Worm (Caenorhabditis elegans): ENCODE data around the gene metr-1.
"Not testable (repeated sequence)": the region's sequence is repeated elsewhere in the genome, so short reads cannot be mapped to it uniquely, and the experiment has no call there.

metr-1 gene

DNA sequence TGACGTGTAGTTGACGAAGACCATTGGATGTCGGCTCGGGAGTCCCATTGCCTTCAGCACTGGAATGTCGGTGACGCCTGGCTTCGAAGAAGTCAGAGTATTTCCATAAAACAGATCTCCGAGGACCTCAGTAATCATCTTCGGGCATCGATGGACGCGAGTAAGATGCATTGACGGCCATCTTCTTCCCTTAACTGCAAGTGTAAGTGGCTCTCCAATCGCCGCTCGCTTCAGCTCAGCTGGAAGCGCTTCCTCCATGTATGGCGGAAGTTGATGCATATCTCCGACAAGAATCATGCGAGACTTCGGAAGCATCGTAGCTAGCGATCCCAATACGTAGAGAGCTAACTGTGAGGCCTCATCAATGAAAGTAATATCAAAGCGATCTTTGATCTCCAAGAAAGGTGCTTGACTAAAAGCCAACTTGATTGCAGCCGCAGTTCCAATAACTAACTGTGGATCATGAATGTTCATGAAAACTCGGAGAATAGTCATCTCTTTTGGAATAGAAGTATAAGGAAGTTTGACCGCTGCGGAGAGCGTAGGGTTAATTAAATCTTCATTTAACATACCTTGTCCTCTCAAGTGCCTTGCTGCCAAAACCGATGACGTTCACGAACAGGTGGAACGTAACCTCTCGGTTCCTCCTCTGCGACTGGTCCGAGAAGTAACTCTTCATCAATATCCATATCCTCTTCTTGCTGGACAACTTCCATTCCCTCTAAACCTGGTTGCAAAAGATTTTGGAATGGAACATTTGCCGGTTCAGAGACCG, 7.8 kb downstream of the metr-1 start:
- TF ChIP-seq efl-1 (optimal IDR thresholded peaks at IDR 0.05) (no peak), efl-1 (GFP tag; optimal IDR thresholded peaks at IDR 0.05 in 1 of 2) (peak in 1 of 2 experiments; percentile 9), irx-1 (tag; optimal IDR thresholded peaks at IDR 0.05) (no peak), nhr-237 (tag; optimal IDR thresholded peaks at IDR 0.05) (no peak)

DNA sequence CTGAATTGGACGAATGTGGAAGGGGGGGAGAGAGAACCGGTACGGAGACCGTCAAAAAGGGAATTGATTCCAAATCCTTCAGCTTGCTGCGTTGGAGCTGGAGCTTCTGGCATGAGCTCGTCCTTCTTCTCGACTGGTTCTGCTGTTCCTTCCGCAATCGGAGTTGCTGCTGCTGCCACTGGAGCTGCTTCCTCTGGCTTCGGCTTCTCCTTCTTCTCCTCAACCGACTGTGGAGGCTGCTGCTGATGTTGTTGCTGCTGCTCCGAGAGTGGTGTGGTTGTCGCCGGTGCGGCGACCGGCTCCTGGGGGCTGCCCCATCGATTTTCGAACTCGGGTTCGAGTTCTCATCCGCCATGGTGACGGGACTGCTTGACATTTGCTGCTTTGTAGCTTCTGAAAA, 8.4 kb downstream of the metr-1 start, which contains the start of gene R03D7.2:
Gene R03D7.2, minus strand, starts transcription at position 399 of the 400 bp plus-strand sequence.
- TF ChIP-seq lir-3 (tag; optimal IDR thresholded peaks at IDR 0.05; ENCODE audit: poor library complexity) (no peak), hlh-17 (GFP tag; optimal IDR thresholded peaks at IDR 0.05; ENCODE audit: borderline replicate concordance) (peak; percentile 8)

- TF ChIP-seq egl-27 (tag; optimal IDR thresholded peaks at IDR 0.05) (no peak), blmp-1 (tag; optimal IDR thresholded peaks at IDR 0.05) (no peak), skn-1 (tag; optimal IDR thresholded peaks at IDR 0.05) (no peak), ceh-8 (GFP tag; optimal IDR thresholded peaks at IDR 0.05) (no peak)
These were observed 9.0 kb downstream of the metr-1 start for ce11 chrII:10935336-10935735.

- TF ChIP-seq nhr-11 (tag; optimal IDR thresholded peaks at IDR 0.05); hpl-2 (GFP tag; optimal IDR thresholded peaks at IDR 0.05); jun-1 (tag; optimal IDR thresholded peaks at IDR 0.05): not testable (repeated sequence)
These were observed 15.6 kb downstream of the metr-1 start, which contains the start of gene R03D7.15 for ce11 chrII:10941918-10942317. TSS of gene R03D7.15 (plus strand) at chrII:10942216.

DNA sequence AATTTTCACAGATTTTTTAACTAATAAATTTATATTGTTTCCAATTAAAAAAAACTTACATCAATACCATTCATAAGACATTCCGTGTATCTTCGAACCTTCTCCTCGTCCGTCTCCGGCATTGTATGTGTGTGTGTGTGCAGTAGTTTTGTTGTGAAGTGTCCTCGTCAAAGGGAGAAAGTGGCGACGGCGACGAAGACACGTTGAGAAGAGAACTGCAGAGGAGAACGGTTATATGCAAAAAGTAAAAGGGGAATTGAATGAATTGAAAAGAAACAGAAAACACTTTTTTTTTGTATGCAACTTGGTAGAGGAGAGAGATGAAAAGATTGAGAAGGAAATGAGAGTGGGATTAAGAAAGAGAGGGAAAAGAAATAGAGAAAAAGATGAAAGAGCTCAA, 19.1 kb downstream of the metr-1 start:
- TF ChIP-seq blmp-1 (tag; optimal IDR thresholded peaks at IDR 0.05) (peak; percentile 84), lir-3 (tag; optimal IDR thresholded peaks at IDR 0.05; ENCODE audit: poor library complexity) (no peak), lin-14 (GFP tag; optimal IDR thresholded peaks at IDR 0.05) (peak; percentile 34), egl-13 (tag; optimal IDR thresholded peaks at IDR 0.05) (no peak), efl-1 (optimal IDR thresholded peaks at IDR 0.05) (peak; percentile 11 to 17), efl-1 (GFP tag; optimal IDR thresholded peaks at IDR 0.05 in 1 of 2) (peak in 1 of 2 experiments; percentile 86), snu-23 (GFP tag; optimal IDR thresholded peaks at IDR 0.05) (no peak)

- TF ChIP-seq efl-3 (GFP tag; optimal IDR thresholded peaks at IDR 0.05) (no peak), nhr-28 (tag; optimal IDR thresholded peaks at IDR 0.05) (no peak), lin-35 (GFP tag; optimal IDR thresholded peaks at IDR 0.05) (peak in 1 of 2 experiments; percentile 7), unc-98 (GFP tag; IDR thresholded peaks at IDR 0.05) (no peak), C04F5.9 (tag; optimal IDR thresholded peaks at IDR 0.05) (no peak), zag-1 (tag; optimal IDR thresholded peaks at IDR 0.05) (no peak), grh-1 (GFP tag; IDR thresholded peaks at IDR 0.05) (no peak), irx-1 (tag; optimal IDR thresholded peaks at IDR 0.05) (no peak), nhr-20 (tag; optimal IDR thresholded peaks at IDR 0.05) (peak; percentile 28), nhr-85 (tag) (no peak), pqm-1 (tag; optimal IDR thresholded peaks at IDR 0.05) (no peak), lin-15B (tag; optimal IDR thresholded peaks at IDR 0.05) (no peak), zip-4 (GFP tag; optimal IDR thresholded peaks at IDR 0.05) (no peak), nhr-12 (tag; optimal IDR thresholded peaks at IDR 0.05) (no peak), sup-37 (GFP tag; optimal IDR thresholded peaks at IDR 0.05) (no peak), mab-9 (GFP tag; IDR thresholded peaks at IDR 0.05) (no peak), dpl-1 (GFP tag; optimal IDR thresholded peaks at IDR 0.05) (peak in 1 of 3 experiments; percentile 5), sox-4 (tag; optimal IDR thresholded peaks at IDR 0.05) (no peak), hlh-17 (GFP tag; optimal IDR thresholded peaks at IDR 0.05; ENCODE audit: borderline replicate concordance) (no peak), unc-130 (tag; optimal IDR thresholded peaks at IDR 0.05) (no peak), ceh-8 (GFP tag; optimal IDR thresholded peaks at IDR 0.05) (peak; percentile 2), snpc-4 (tag; optimal IDR thresholded peaks at IDR 0.05) (no peak), nhr-47 (tag; optimal IDR thresholded peaks at IDR 0.05) (peak; percentile 9), snu-23 (GFP tag; optimal IDR thresholded peaks at IDR 0.05) (peak; percentile 31), mdl-1 (tag; optimal IDR thresholded peaks at IDR 0.05) (no peak), nhr-237 (tag; optimal IDR thresholded peaks at IDR 0.05) (no peak), lin-13 (GFP tag; optimal IDR thresholded peaks at IDR 0.05) (no peak), aly-2 (tag; optimal IDR thresholded peaks at IDR 0.05) (no peak), nhr-90 (tag; optimal IDR thresholded peaks at IDR 0.05; ENCODE audit: poor library complexity) (no peak), hpl-2 (GFP tag; optimal IDR thresholded peaks at IDR 0.05) (no peak)
These were observed 20.5 kb downstream of the metr-1 start for ce11 chrII:10946848-10947247.

Data from whole organism, L1 larva.